Worm (Caenorhabditis elegans): ENCODE measurements around the gene C17H12.3.

Gene C17H12.3

ce11 chrIV:6806475-6807063, 11.1 kb upstream of the C17H12.3 start, which contains the start of gene C17H12.10:
Gene C17H12.10 (plus strand): TSS chrIV:6806799.
- no peak for TF ChIP-seq unc-62 (GFP tag; optimal IDR thresholded peaks at IDR 0.05)

DNA sequence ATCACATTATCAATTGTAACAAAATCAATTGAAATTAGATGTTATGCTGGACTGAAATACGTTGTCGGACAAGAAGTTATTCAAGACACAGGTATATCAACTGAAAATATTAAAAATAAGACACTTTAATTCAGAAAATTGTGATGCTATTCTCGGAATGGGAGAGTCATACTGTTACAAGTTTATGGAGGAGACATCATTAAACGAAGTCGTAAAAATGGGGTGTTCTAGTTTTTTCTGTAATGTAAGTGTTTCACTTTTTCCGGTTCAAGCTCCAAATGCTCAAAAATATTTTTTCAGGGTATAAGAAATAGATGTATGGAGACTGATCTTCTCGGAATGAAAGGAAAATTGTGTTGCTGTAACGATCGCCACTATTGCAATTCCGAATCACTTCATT, 9.4 kb upstream of the C17H12.3 start, which contains the start of gene C17H12.37:
Gene C17H12.37 (plus strand): TSS at position 301 of the 400 bp plus-strand sequence.
- TF ChIP-seq unc-62 (GFP tag; optimal IDR thresholded peaks at IDR 0.05) = no peak

DNA sequence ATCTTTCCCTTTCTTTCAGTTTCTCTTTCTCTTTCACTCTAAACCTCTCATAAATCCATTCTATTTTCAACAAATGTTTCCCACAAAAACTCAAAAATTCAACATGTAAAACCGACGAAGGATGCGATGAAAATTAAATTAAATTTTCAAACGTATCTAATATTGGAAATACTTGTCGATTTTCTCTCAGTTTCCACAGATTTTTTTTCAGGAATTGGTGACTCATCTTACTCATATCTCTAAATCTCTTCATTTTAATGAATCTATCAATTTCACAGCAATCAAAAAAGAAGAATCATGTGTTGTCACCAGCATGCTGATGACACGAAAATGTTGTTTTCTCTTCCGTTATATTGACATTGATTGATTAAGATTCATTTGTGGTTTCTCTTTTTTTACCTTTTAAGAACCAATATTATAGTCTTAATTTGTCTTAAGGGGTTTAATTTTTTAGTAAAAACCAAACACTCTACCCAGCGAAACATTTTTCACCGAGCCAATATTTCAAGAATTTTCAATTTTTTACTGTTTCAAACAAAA, 8.4 kb upstream of the C17H12.3 start:
- TF ChIP-seq unc-62 (GFP tag; optimal IDR thresholded peaks at IDR 0.05) = no peak

DNA sequence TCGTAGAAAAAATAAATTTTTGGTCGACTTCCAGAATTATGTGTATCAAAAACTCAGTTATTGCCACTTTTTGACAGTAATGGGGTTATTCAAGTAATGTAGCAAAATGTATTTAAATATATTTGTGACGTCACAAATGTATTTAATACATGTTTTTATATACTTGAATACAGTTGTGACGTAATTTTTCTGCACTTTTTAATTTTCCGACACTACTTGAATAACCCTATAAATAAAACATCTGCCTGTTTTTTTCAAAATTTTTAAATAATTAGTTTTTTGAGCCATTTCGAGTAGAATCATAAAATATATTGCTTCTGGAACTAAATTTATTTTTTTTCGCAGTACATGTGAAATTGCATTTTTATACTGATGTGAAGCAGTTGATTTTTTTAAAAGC, 7.9 kb upstream of the C17H12.3 start:
- no peak for TF ChIP-seq unc-62 (GFP tag; optimal IDR thresholded peaks at IDR 0.05)

DNA sequence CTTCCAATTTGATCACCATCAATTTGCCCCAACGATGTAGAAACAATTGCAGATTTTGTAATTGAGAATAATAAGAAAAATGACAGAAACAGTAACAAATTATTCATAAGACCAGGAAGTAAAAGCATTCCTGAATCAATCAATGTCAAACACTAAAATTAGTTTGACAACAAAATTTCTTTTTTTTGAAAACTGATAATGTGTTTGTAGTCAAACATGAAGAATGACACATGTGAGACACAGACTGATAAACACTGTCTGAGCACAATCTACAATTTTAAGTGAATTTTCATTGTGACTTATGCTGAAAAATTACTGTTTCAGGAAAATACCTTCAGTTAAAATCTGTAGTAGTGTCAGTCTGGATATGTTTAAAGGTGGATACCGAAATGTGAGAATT, 6.7 kb upstream of the C17H12.3 start, which contains the start of the genes cest-4 and C17H12.11:
Gene cest-4 (minus strand): TSS at position 206 of the 400 bp plus-strand sequence.
Gene C17H12.11 (plus strand): TSS at position 256 of the 400 bp plus-strand sequence.
- TF ChIP-seq unc-62 (GFP tag; optimal IDR thresholded peaks at IDR 0.05) = no peak

ce11 chrIV:6793310-6793966, 2.0 kb downstream of the C17H12.3 start:
- no peak for TF ChIP-seq unc-62 (GFP tag; optimal IDR thresholded peaks at IDR 0.05)

DNA sequence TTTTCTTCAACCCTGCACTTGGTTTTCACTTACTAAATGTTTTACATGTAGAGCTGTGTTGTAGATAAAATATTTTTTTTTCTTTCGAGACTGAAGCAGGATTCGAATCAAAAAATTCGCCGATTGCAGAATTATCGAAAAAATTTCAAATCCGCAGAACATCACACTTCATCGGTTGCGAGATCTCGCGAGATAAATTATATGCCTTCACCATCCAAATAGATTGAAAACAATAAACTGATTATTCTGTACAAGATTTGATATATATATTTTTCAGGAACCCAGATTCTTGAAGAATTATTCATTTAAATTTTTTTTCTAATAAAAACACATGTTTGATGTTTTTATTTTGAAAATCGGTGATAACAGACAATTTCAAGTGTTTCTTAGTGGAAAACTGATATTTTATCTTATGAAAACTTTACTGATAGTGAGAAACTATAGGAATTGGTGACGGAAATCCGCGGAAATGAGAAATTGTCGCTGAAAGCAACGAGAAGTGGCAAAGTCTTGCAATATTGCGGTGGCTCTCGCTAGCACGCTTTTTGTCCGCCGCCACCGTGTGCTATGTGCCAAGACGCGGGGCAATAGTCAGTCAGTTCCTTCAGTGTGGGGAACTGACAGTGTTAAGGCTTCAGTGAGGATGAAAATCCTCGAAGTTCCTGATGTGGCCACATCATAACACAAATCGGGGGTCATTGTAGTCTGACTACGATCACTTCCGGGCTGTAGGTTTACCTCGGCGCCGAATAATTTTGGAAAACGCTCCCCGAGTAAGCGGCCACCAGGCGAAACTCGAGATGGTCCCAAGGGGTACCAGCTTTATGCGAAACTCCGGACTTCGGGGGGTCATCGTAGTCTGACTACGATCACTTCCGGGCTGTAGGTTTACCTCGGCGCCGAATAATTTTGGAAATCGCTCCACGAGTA, 2.8 kb downstream of the C17H12.3 start:
- no peak for TF ChIP-seq unc-62 (GFP tag; optimal IDR thresholded peaks at IDR 0.05)

ce11 chrIV:6790438-6791124, 4.8 kb downstream of the C17H12.3 start, which contains the start of the genes C17H12.2 and vha-8:
Gene C17H12.2 (minus strand): TSS chrIV:6790488.
Gene vha-8 (plus strand): TSS chrIV:6791074.
- peak; percentile 34 for TF ChIP-seq unc-62 (GFP tag; optimal IDR thresholded peaks at IDR 0.05)

ce11 chrIV:6789950-6790349, 5.5 kb downstream of the C17H12.3 start:
- no peak for TF ChIP-seq unc-62 (GFP tag; optimal IDR thresholded peaks at IDR 0.05)

DNA sequence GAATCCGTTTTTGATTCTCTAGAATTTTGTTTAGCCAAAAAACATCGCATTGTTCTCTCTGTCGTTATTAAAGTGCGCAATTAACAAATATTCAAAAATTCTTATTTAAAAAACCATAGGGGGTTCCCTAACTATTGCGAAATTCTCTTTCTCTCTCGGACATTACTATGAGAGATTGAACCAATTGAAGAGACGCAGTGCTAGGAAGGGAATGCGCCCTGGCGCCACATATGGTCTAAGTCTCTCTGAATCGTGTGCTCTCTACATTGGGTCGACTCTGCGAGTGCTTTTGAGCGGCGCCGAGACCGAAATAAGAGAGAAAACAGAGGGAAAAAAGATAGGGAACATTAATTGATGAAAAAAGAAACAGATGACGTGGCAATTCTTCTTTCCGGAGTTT, 9.6 kb downstream of the C17H12.3 start:
- no peak for TF ChIP-seq unc-62 (GFP tag; optimal IDR thresholded peaks at IDR 0.05)

ce11 chrIV:6785151-6785550, 10.3 kb downstream of the C17H12.3 start, which contains the start of gene dyci-1:
Gene dyci-1 (minus strand): TSS chrIV:6785272.
- TF ChIP-seq unc-62 (GFP tag; optimal IDR thresholded peaks at IDR 0.05) = no peak

- TF ChIP-seq unc-62 (GFP tag; optimal IDR thresholded peaks at IDR 0.05) = no peak
Observed at ce11 chrIV:6777156-6777555, 18.3 kb downstream of the C17H12.3 start.

DNA sequence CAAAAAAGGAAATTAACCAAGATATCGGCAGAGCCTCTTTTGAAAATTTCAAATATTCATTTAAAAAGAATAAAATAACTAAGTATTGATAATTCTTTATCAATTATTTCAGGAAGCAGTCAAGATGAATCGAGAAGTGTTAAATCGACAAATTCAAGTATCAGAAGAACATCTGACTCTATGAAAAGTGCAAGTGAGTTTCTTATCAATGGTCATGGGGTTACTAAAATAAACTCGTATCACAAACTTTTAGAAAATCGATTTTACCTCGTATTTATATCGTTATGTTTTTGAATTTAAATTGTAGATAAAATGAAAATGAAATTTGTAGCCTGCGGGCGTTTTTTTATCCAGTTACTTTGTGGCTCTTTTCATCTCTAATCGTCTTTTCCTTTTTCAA, 23.9 kb downstream of the C17H12.3 start:
- no peak for TF ChIP-seq unc-62 (GFP tag; optimal IDR thresholded peaks at IDR 0.05)

DNA sequence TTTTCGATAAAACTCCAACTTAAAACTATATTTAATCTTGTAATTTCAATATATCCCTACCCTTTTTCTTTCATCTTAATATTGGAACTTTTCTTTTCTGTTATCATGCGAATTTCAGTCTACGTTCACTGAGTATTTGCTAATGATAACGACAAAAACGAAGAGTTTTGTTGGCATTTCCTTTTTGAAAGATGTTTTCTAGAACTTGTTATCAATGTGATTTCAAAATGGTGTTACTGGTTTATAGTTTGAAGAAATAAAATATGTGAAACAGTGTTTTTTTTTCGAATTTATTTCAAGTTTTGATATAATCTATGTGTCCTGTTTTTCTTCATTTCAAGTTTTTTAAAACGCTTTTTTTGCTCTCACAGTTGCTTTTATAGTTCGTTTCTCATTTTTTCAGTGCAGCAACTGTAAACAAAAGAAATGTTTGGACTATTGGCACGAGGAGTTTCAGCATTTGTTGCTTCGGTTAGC, 25.0 kb downstream of the C17H12.3 start, which contains the start of gene anat-1:
Gene anat-1 (plus strand): TSS at position 427 of the 477 bp plus-strand sequence.
- TF ChIP-seq unc-62 (GFP tag; optimal IDR thresholded peaks at IDR 0.05) = no peak

DNA sequence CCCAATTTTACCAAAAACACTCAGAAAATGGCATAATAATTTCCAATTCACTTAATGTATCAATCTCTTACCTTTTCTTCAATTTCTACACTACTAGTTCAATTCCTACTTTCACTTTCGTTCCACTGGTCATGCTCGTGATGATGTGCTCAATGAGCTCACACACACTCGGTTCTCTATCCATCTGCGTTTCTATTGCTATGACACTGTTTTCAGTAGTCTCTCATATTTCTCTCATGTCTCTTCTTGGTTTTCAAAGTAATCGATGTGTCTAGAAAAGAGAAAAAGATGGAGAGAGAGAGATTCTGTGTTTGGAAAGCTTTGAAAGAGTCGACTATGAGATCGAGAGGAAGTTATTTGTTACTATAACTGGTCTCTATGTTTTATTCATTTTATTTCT, 28.2 kb downstream of the C17H12.3 start:
- TF ChIP-seq unc-62 (GFP tag; optimal IDR thresholded peaks at IDR 0.05) = no peak

Measured in whole organism, dauer.